Fruit fly (Drosophila melanogaster): ENCODE results near the gene pb.

The pb gene

dm6 chr3R:6762794-6763407 is 21.0 kb upstream of the pb start (continued):
- peak in 1 of 2 experiments; percentile 76 for TF ChIP-seq Hr78 (GFP tag; optimal IDR thresholded peaks at IDR 0.05)
- peak; percentile 54 for TF ChIP-seq caup (GFP tag; optimal IDR thresholded peaks at IDR 0.05; ENCODE audit: severe bottlenecking)
- TF ChIP-seq Nf-YB (GFP tag; optimal IDR thresholded peaks at IDR 0.05) = peak; percentile 82
- peak; percentile 82 for TF ChIP-seq CG12104 (GFP tag; optimal IDR thresholded peaks at IDR 0.05)
- peak; percentile 22 for TF ChIP-seq CG3281 (GFP tag; optimal IDR thresholded peaks at IDR 0.05)
- peak; percentile 63 for TF ChIP-seq Max (GFP tag; optimal IDR thresholded peaks at IDR 0.05)
- peak; percentile 86 for TF ChIP-seq tio (GFP tag; optimal IDR thresholded peaks at IDR 0.05)
- TF ChIP-seq CG2199 (GFP tag; IDR thresholded peaks at IDR 0.05) = 0 out of 3 replicates have a peak, but pooled peaks have one; percentile 54
- no peak for TF ChIP-seq Taf1 (GFP tag; IDR thresholded peaks at IDR 0.05)
- TF ChIP-seq danr (GFP tag; IDR thresholded peaks at IDR 0.05) = 0 out of 2 replicates have a peak, but pooled peaks have one; percentile 22
- TF ChIP-seq CG3838 (GFP tag; optimal IDR thresholded peaks at IDR 0.05) = peak; percentile 63
- TF ChIP-seq pb (GFP tag; optimal IDR thresholded peaks at IDR 0.05) = no peak
- peak; percentile 42; the same call in 1 of the 2 replicates for TF ChIP-seq H2.0 (GFP tag; IDR thresholded peaks at IDR 0.05)
- TF ChIP-seq ranshi (GFP tag; IDR thresholded peaks at IDR 0.05) = peak; percentile 73; the same call in 1 of the 2 replicates
- peak; percentile 46; the same call in 1 of the 2 replicates for TF ChIP-seq Awh (GFP tag; IDR thresholded peaks at IDR 0.05)
- no peak for TF ChIP-seq Doc3 (GFP tag; IDR thresholded peaks at IDR 0.05; ENCODE audit: partially characterized antibody)
- peak; percentile 98 for TF ChIP-seq CG10979 (tag; optimal IDR thresholded peaks at IDR 0.05)
- TF ChIP-seq phol (tag; optimal IDR thresholded peaks at IDR 0.05) = peak; percentile 96
- peak; percentile 53 for TF ChIP-seq ind (GFP tag; optimal IDR thresholded peaks at IDR 0.05)
- no peak for TF ChIP-seq CG6272 (GFP tag; IDR thresholded peaks at IDR 0.05)
- TF ChIP-seq Sox102F (GFP tag; optimal IDR thresholded peaks at IDR 0.05) = peak; percentile 87
- peak; percentile 58 for TF ChIP-seq lab (GFP tag; optimal IDR thresholded peaks at IDR 0.05)
- TF ChIP-seq sc (optimal IDR thresholded peaks at IDR 0.05) = no peak
- TF ChIP-seq sc (GFP tag; optimal IDR thresholded peaks at IDR 0.05) = peak; percentile 87
- TF ChIP-seq CG15269 (tag; optimal IDR thresholded peaks at IDR 0.05) = peak; percentile 74
- TF ChIP-seq eve (GFP tag; optimal IDR thresholded peaks at IDR 0.05) = peak; percentile 45 to 90
- TF ChIP-seq vnd (GFP tag; IDR thresholded peaks at IDR 0.05; ENCODE audit: partially characterized antibody) = no peak
- TF ChIP-seq ATbp (GFP tag; optimal IDR thresholded peaks at IDR 0.05) = peak; percentile 78
- TF ChIP-seq Xbp1 (GFP tag; optimal IDR thresholded peaks at IDR 0.05) = peak; percentile 72
- TF ChIP-seq br (optimal IDR thresholded peaks at IDR 0.05) = no peak
- peak; percentile 9 to 82 for TF ChIP-seq chif (GFP tag; optimal IDR thresholded peaks at IDR 0.05)
- peak; percentile 69 for TF ChIP-seq CG1603 (tag; optimal IDR thresholded peaks at IDR 0.05)
- peak; percentile 81 for TF ChIP-seq CG1233 (GFP tag; optimal IDR thresholded peaks at IDR 0.05)
- peak; percentile 97 for TF ChIP-seq fd102C (GFP tag; optimal IDR thresholded peaks at IDR 0.05)
- TF ChIP-seq emc (GFP tag; optimal IDR thresholded peaks at IDR 0.05) = no peak
- TF ChIP-seq CG11504 (tag; optimal IDR thresholded peaks at IDR 0.05) = peak; percentile 87
- TF ChIP-seq Gsc (GFP tag; IDR thresholded peaks at IDR 0.05) = peak; percentile 45; the same call in 1 of the 2 replicates
- TF ChIP-seq CG30020 (tag; optimal IDR thresholded peaks at IDR 0.05) = peak; percentile 83
- peak; percentile 60 for TF ChIP-seq Hmr (GFP tag; optimal IDR thresholded peaks at IDR 0.05)
- peak; percentile 100 for TF ChIP-seq zen (tag; optimal IDR thresholded peaks at IDR 0.05)
- no peak for TF ChIP-seq chinmo (GFP tag; IDR thresholded peaks at IDR 0.05; ENCODE audit: partially characterized antibody)
- TF ChIP-seq B-H2 (GFP tag; optimal IDR thresholded peaks at IDR 0.05) = no peak
- no peak for TF ChIP-seq so (GFP tag; IDR thresholded peaks at IDR 0.05)
- peak; percentile 13 for TF ChIP-seq CG17186 (GFP tag; optimal IDR thresholded peaks at IDR 0.05)
- peak; percentile 68 for TF ChIP-seq CG14667 (GFP tag; IDR thresholded peaks at IDR 0.05)
- peak; percentile 54; the same call in 1 of the 2 replicates for TF ChIP-seq ro (GFP tag; IDR thresholded peaks at IDR 0.05)
- peak; percentile 24 for TF ChIP-seq Nf-YC (tag; optimal IDR thresholded peaks at IDR 0.05)
- TF ChIP-seq Scr (GFP tag; IDR thresholded peaks at IDR 0.05; ENCODE audit: partially characterized antibody) = no peak
- peak; percentile 26 for TF ChIP-seq CG18011 (GFP tag; optimal IDR thresholded peaks at IDR 0.05)

All from whole organism, embryonic.